Worm (Caenorhabditis elegans) whole organism, L4 larva: ENCODE data around the gene lact-3.

Experiments used
- F10B5.3 ChIP-seq: sonication (generic microtip); optimal IDR thresholded peaks from 2 replicates; lab custom pipeline; 2016; ENCODE audit warnings: mild to moderate bottlenecking, missing genetic modification characterization, missing compliant biosample characterization
- F49E8.2 ChIP-seq: sonication (generic microtip); optimal IDR thresholded peaks from 2 replicates; lab custom pipeline; 2016; ENCODE audit warnings: missing compliant biosample characterization, mild to moderate bottlenecking, missing genetic modification characterization, borderline replicate concordance
- T20F7.1 ChIP-seq: fragments of 200-800 bp; sonication (Bioruptor generic); optimal IDR thresholded peaks from 2 replicates; lab custom pipeline; 2018; ENCODE audit warnings: mild to moderate bottlenecking, missing genetic modification characterization, missing compliant biosample characterization
- Y75B8A.6 ChIP-seq: fragments of 200-800 bp; sonication (Bioruptor generic); IDR thresholded peaks from 2 replicates; pipeline ENCODE4 v1.3.6; 2022; ENCODE audit warnings: missing genetic modification reagents, missing genetic modification characterization, missing compliant biosample characterization
- aha-1 ChIP-seq: fragments of 150-350 bp; peaks from one replicate; lab custom pipeline; 2014; ENCODE audit warnings: missing biosample characterization, missing genetic modification characterization
- aly-2 ChIP-seq: sonication (generic microtip); optimal IDR thresholded peaks from 2 replicates; lab custom pipeline; 2018; ENCODE audit warnings: missing biosample characterization, missing genetic modification characterization
- ama-1 ChIP-seq: fragments of 150-350 bp; optimal IDR thresholded peaks from 2 replicates; lab custom pipeline; 2014; ENCODE audit warnings: inconsistent platforms, mixed read lengths
- daf-16 ChIP-seq, 3 experiments: sonication (generic microtip); optimal IDR thresholded peaks; 2 replicates each; lab custom pipeline; 2016 to 2017; ENCODE audit warnings: missing genetic modification characterization in 3 of 3, missing genetic modification reagents in 3 of 3, mild to moderate bottlenecking in 2 of 3, missing compliant biosample characterization in 2 of 3, missing biosample characterization in 1 of 3, moderate library complexity in 1 of 3
- daf-8 ChIP-seq: fragments of 200-800 bp; sonication (Bioruptor generic); IDR thresholded peaks from 2 replicates; pipeline ENCODE4 v1.3.6; 2022; ENCODE audit warnings: missing genetic modification characterization, missing compliant biosample characterization
- dmd-6 ChIP-seq: fragments of 200-800 bp; sonication (Bioruptor generic); IDR thresholded peaks from 2 replicates; pipeline ENCODE4 v1.3.6; 2022; ENCODE audit warnings: missing genetic modification reagents, missing genetic modification characterization, missing compliant biosample characterization
- dmd-9 ChIP-seq: fragments of 200-800 bp; sonication (Bioruptor generic); IDR thresholded peaks from 2 replicates; pipeline ENCODE4 v1.3.6; 2022; ENCODE audit warnings: missing genetic modification reagents, missing genetic modification characterization, missing compliant biosample characterization
- dpl-1 ChIP-seq: fragments of 150-350 bp; optimal IDR thresholded peaks from 2 replicates; lab custom pipeline; 2014; ENCODE audit warnings: missing biosample characterization, missing genetic modification reagents, missing genetic modification characterization
- dve-1 ChIP-seq: sonication (generic microtip); optimal IDR thresholded peaks from 2 replicates; lab custom pipeline; 2017; ENCODE audit warnings: antibody characterized with exemption, mild to moderate bottlenecking, missing genetic modification characterization, missing compliant biosample characterization; ENCODE audit not compliant: insufficient read depth
- hif-1 ChIP-seq, 2 experiments: sonication (generic microtip); optimal IDR thresholded peaks; 2 replicates each; lab custom pipeline; 2016 to 2017; ENCODE audit warnings: missing compliant biosample characterization in 2 of 2, missing genetic modification characterization in 2 of 2, missing genetic modification reagents in 2 of 2, missing genotype in 2 of 2, mild to moderate bottlenecking in 1 of 2
- hlh-11 ChIP-seq: fragments of 200-800 bp; sonication (Bioruptor generic); optimal IDR thresholded peaks from 2 replicates; lab custom pipeline; 2018; ENCODE audit warnings: mild to moderate bottlenecking, missing genetic modification characterization, missing compliant biosample characterization
- hlh-30 ChIP-seq: sonication (generic microtip); optimal IDR thresholded peaks from 2 replicates; lab custom pipeline; 2017; ENCODE audit warnings: antibody characterized with exemption, mild to moderate bottlenecking, missing genetic modification characterization, missing compliant biosample characterization; ENCODE audit not compliant: insufficient read depth
- hmg-1.1 ChIP-seq: fragments of 200-800 bp; sonication (Bioruptor generic); IDR thresholded peaks from 2 replicates; pipeline ENCODE4 v1.3.6; 2022; ENCODE audit warnings: missing genetic modification reagents, missing genetic modification characterization, missing compliant biosample characterization
- lim-7 ChIP-seq: fragments of 200-800 bp; sonication (Bioruptor generic); IDR thresholded peaks from 2 replicates; pipeline ENCODE4 v1.3.6; 2022; ENCODE audit warnings: missing genetic modification characterization, missing compliant biosample characterization
- lin-1 ChIP-seq: fragments of 200-800 bp; sonication (Bioruptor generic); IDR thresholded peaks from 2 replicates; pipeline ENCODE4 v1.3.6; 2022; ENCODE audit warnings: missing genetic modification reagents, missing genetic modification characterization, missing compliant biosample characterization
- lin-13 ChIP-seq: fragments of 150-350 bp; optimal IDR thresholded peaks from 2 replicates; lab custom pipeline; 2014; ENCODE audit warnings: missing biosample characterization, missing genetic modification reagents, missing genetic modification characterization
- lin-15B ChIP-seq: fragments of 150-350 bp; sonication (generic microtip); optimal IDR thresholded peaks from 3 replicates; lab custom pipeline; 2014; ENCODE audit warnings: missing biosample characterization, missing genetic modification characterization
- lin-38 ChIP-seq: fragments of 200-800 bp; sonication (Bioruptor generic); IDR thresholded peaks from 2 replicates; pipeline ENCODE4 v1.3.6; 2022; ENCODE audit warnings: missing genetic modification reagents, missing genetic modification characterization, missing compliant biosample characterization
- lsy-2 ChIP-seq, 2 experiments: fragments of 150-350 bp in 1 of 2; sonication (generic microtip) in 1 of 2; optimal IDR thresholded peaks; 2 replicates each; lab custom pipeline; 2014 to 2017; ENCODE audit warnings: missing biosample characterization in 2 of 2, missing genetic modification characterization in 2 of 2
- mep-1 ChIP-seq: fragments of 150-350 bp; sonication (generic microtip); optimal IDR thresholded peaks from 3 replicates; lab custom pipeline; 2014; ENCODE audit warnings: missing biosample characterization, missing genetic modification characterization
- mes-2 ChIP-seq: sonication (generic microtip); optimal IDR thresholded peaks from 2 replicates; lab custom pipeline; 2016; ENCODE audit warnings: missing genotype, mild to moderate bottlenecking, missing genetic modification characterization, missing compliant biosample characterization; ENCODE audit not compliant: poor library complexity, severe bottlenecking
- mxl-3 ChIP-seq: fragments of 200-800 bp; sonication (Bioruptor generic); optimal IDR thresholded peaks from 2 replicates; lab custom pipeline; 2018; ENCODE audit warnings: mild to moderate bottlenecking, missing genetic modification characterization, missing compliant biosample characterization
- nhr-10 ChIP-seq: fragments of 150-350 bp; optimal IDR thresholded peaks from 2 replicates; lab custom pipeline; 2014; ENCODE audit warnings: missing biosample characterization, missing genetic modification characterization
- nhr-102 ChIP-seq: sonication (generic microtip); optimal IDR thresholded peaks from 2 replicates; lab custom pipeline; 2016; ENCODE audit warnings: mild to moderate bottlenecking, missing genetic modification characterization, moderate library complexity, missing compliant biosample characterization
- nhr-11 ChIP-seq: fragments of 150-350 bp; optimal IDR thresholded peaks from 2 replicates; lab custom pipeline; 2014; ENCODE audit warnings: missing biosample characterization, missing genetic modification characterization
- nhr-237 ChIP-seq: sonication (generic microtip); optimal IDR thresholded peaks from 2 replicates; lab custom pipeline; 2017; ENCODE audit warnings: missing biosample characterization, missing genetic modification characterization
- nhr-25 ChIP-seq: sonication (generic microtip); optimal IDR thresholded peaks from 2 replicates; lab custom pipeline; 2017; ENCODE audit warnings: missing genetic modification characterization, mild to moderate bottlenecking, missing compliant biosample characterization, antibody characterized with exemption, moderate library complexity, borderline replicate concordance; ENCODE audit not compliant: insufficient read depth
- nhr-41 ChIP-seq: fragments of 200-800 bp; sonication (Bioruptor generic); IDR thresholded peaks from 2 replicates; pipeline ENCODE4 v1.3.6; 2022; ENCODE audit warnings: missing genetic modification reagents, missing genetic modification characterization, missing compliant biosample characterization
- nhr-42 ChIP-seq: fragments of 200-800 bp; sonication (Bioruptor generic); IDR thresholded peaks from 2 replicates; pipeline ENCODE4 v1.3.6; 2022; ENCODE audit warnings: missing genetic modification characterization, missing compliant biosample characterization
- nhr-6 ChIP-seq: fragments of 150-350 bp; optimal IDR thresholded peaks from 2 replicates; lab custom pipeline; 2014; ENCODE audit warnings: missing biosample characterization, missing genetic modification characterization
- nhr-76 ChIP-seq: fragments of 150-350 bp; optimal IDR thresholded peaks from 2 replicates; lab custom pipeline; 2014; ENCODE audit warnings: missing biosample characterization, missing genetic modification characterization
- nhr-77 ChIP-seq: fragments of 150-350 bp; optimal IDR thresholded peaks from 2 replicates; lab custom pipeline; 2014; ENCODE audit warnings: missing biosample characterization, missing genetic modification characterization
- pha-4 ChIP-seq, 2 experiments: fragments of 150-350 bp in 1 of 2; fragments of 200-800 bp in 1 of 2; sonication (Bioruptor generic) in 1 of 2; IDR thresholded peaks in 1 of 2; optimal IDR thresholded peaks in 1 of 2; 2 replicates each; pipeline versions ENCODE4 v1.3.6 to Lab custom; 2014 to 2022; ENCODE audit warnings: missing genetic modification characterization in 2 of 2, missing genetic modification reagents in 2 of 2, missing biosample characterization in 1 of 2, missing compliant biosample characterization in 1 of 2
- php-3 ChIP-seq: fragments of 200-800 bp; sonication (Bioruptor generic); IDR thresholded peaks from 2 replicates; pipeline ENCODE4 v1.3.6; 2022; ENCODE audit warnings: missing genetic modification reagents, missing genetic modification characterization, missing compliant biosample characterization
- rbr-2 ChIP-seq: sonication (generic microtip); optimal IDR thresholded peaks from 2 replicates; lab custom pipeline; 2016; ENCODE audit warnings: missing genotype, missing genetic modification characterization, missing compliant biosample characterization
- saeg-2 ChIP-seq: fragments of 200-800 bp; sonication (Bioruptor generic); IDR thresholded peaks from 2 replicates; pipeline ENCODE4 v1.3.6; 2022; ENCODE audit warnings: missing genetic modification reagents, missing genetic modification characterization, missing compliant biosample characterization
- sdz-12 ChIP-seq: fragments of 200-800 bp; sonication (Bioruptor generic); optimal IDR thresholded peaks from 2 replicates; lab custom pipeline; 2018; ENCODE audit warnings: mild to moderate bottlenecking, missing genetic modification characterization, missing compliant biosample characterization
- unc-62 ChIP-seq, 3 experiments: fragments of 150-350 bp in 1 of 3; sonication (generic microtip); optimal IDR thresholded peaks in 2 of 3; peaks in 1 of 3; 1 replicate in 1 of 3; 2 replicates in 2 of 3; lab custom pipeline; 2014 to 2017; ENCODE audit warnings: missing biosample characterization in 3 of 3, missing genetic modification characterization in 3 of 3, missing genetic modification reagents in 3 of 3, missing genotype in 1 of 3
- zfp-2 ChIP-seq: sonication (generic microtip); optimal IDR thresholded peaks from 2 replicates; lab custom pipeline; 2016; ENCODE audit warnings: mild to moderate bottlenecking, missing genetic modification characterization, missing compliant biosample characterization
- zip-2 ChIP-seq: fragments of 150-350 bp; optimal IDR thresholded peaks from 2 replicates; lab custom pipeline; 2014; ENCODE audit warnings: missing biosample characterization, missing genetic modification characterization

lact-3 gene

ce11 chrII:10660892-10661291 is 3.4 kb upstream of the lact-3 start, which contains the start of gene marc-2 (continued):
- no peak for TF ChIP-seq lin-1
- TF ChIP-seq F10B5.3 = no peak

ce11 chrII:10659585-10659984 is 2.1 kb upstream of the lact-3 start:
- TF ChIP-seq ama-1 (lab: Kevin White, UChicago) (no peak), aha-1 (tag; lab: Kevin White, UChicago) (peak; percentile 59)

ce11 chrII:10658576-10659256 is 1.2 kb upstream of the lact-3 start, which contains the start of the genes snu-13 and rsp-7:
Gene snu-13 (minus strand): TSS chrII:10658626.
Gene rsp-7 (plus strand): TSS chrII:10659206.
- TF ChIP-seq nhr-41 (GFP tag; lab: Robert Waterston, UW) = no peak
- no peak for TF ChIP-seq dmd-9
- TF ChIP-seq nhr-237 (tag; lab: Kevin White, UChicago) = no peak
- 0 out of 2 replicates have a peak, but pooled peaks have one; percentile 19 for TF ChIP-seq pha-4 (GFP tag; IDR thresholded peaks at IDR 0.05; lab: Robert Waterston, UW)
- peak; percentile 71 for TF ChIP-seq pha-4 (tag; optimal IDR thresholded peaks at IDR 0.05; lab: Kevin White, UChicago)
- TF ChIP-seq nhr-25 (tag; lab: Kevin White, UChicago) = peak; percentile 60
- TF ChIP-seq sdz-12 (GFP tag; lab: Kevin White, UChicago) = no peak
- peak; percentile 25 for TF ChIP-seq rbr-2 (tag; lab: Kevin White, UChicago)
- TF ChIP-seq nhr-102 = no peak
- no peak for TF ChIP-seq Y75B8A.6 (GFP tag; lab: Robert Waterston, UW)
- no peak for TF ChIP-seq lim-7 (GFP tag; lab: Robert Waterston, UW)
- peak in 1 of 2 experiments; percentile 12 for TF ChIP-seq unc-62 (GFP tag; optimal IDR thresholded peaks at IDR 0.05 in 1 of 2; lab: Kevin White, UChicago)
- no peak for TF ChIP-seq unc-62 (tag; optimal IDR thresholded peaks at IDR 0.05; lab: Kevin White, UChicago)
- no peak for TF ChIP-seq php-3
- peak in 1 of 2 experiments; percentile 92 for TF ChIP-seq lsy-2 (tag; optimal IDR thresholded peaks at IDR 0.05; lab: Kevin White, UChicago)
- peak; percentile 86 for TF ChIP-seq dve-1 (tag; lab: Kevin White, UChicago)
- no peak for TF ChIP-seq nhr-10 (tag; lab: Kevin White, UChicago)
- TF ChIP-seq nhr-6 = no peak
- TF ChIP-seq lin-13 (GFP tag; lab: Kevin White, UChicago) = peak; percentile 71
- TF ChIP-seq daf-8 (GFP tag; lab: Robert Waterston, UW) = no peak
- no peak for TF ChIP-seq aly-2
- no peak for TF ChIP-seq F10B5.3
- no peak for TF ChIP-seq nhr-42
- TF ChIP-seq F49E8.2 (tag; lab: Kevin White, UChicago) = peak; percentile 7
- TF ChIP-seq T20F7.1 = no peak
- TF ChIP-seq zip-2 (tag; lab: Kevin White, UChicago) = no peak
- TF ChIP-seq dmd-6 (GFP tag; lab: Robert Waterston, UW) = peak; percentile 54
- TF ChIP-seq zfp-2 (tag; lab: Kevin White, UChicago) = peak; percentile 68
- TF ChIP-seq hlh-11 (tag; lab: Kevin White, UChicago) = peak; percentile 65
- peak; percentile 76 for TF ChIP-seq mep-1 (tag; lab: Kevin White, UChicago)
- peak; percentile 65 for TF ChIP-seq hlh-30
- peak in 1 of 2 experiments; percentile 44 for TF ChIP-seq hif-1 (tag; optimal IDR thresholded peaks at IDR 0.05; lab: Kevin White, UChicago)
- TF ChIP-seq nhr-76 (tag; lab: Kevin White, UChicago) = no peak
- peak; percentile 0 for TF ChIP-seq mxl-3 (GFP tag; lab: Kevin White, UChicago)
- peak; percentile 88 for TF ChIP-seq mes-2 (tag; lab: Kevin White, UChicago)
- TF ChIP-seq lin-15B (tag; lab: Kevin White, UChicago) = no peak
- TF ChIP-seq lin-38 (GFP tag; lab: Robert Waterston, UW) = peak; percentile 77
- TF ChIP-seq nhr-77 (tag; lab: Kevin White, UChicago) = peak; percentile 69
- peak; percentile 78 for TF ChIP-seq dpl-1 (GFP tag; lab: Kevin White, UChicago)
- TF ChIP-seq nhr-11 (tag; lab: Kevin White, UChicago) = peak; percentile 58
- TF ChIP-seq saeg-2 (GFP tag; lab: Robert Waterston, UW) = no peak
- TF ChIP-seq hmg-1.1 = 0 out of 2 replicates have a peak, but pooled peaks have one; percentile 37
- no peak for TF ChIP-seq daf-16 (GFP tag; optimal IDR thresholded peaks at IDR 0.05; lab: Kevin White, UChicago)
- TF ChIP-seq daf-16 (tag; optimal IDR thresholded peaks at IDR 0.05; lab: Kevin White, UChicago) = peak; percentile 12
